Fruit fly (Drosophila melanogaster): Measurements from ENCODE around the gene gl.

Gene gl

DNA sequence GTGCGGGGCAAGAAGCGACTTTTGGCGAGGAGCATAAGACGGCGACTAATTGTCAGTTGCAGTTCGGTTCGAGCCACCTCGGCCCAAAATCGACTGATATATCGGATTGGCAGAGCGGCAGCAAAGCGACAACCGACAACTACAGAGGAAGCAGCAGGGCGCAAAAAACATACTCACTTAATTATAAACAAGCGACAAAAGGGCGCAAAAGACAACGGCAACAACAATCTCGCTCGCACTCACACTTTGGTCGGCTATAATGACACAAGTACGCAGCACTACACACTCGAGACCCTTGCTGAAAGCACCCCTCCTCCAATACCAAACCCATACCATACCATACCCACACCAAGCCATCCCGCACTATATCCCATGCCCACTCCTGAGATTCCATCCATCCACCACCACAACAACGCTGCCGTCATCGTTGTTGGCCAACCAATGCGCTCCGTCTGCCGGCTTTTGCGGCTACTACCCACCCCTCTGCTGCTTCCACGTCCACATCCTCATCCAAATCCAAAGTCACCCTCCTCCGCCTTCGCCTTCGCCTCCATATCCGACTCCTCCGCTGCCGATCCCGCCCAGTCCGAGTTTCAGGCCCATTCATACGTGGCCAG lies at the start of gene gl:
TSS of gene gl (minus strand) at position 51 of the 617 bp plus-strand sequence.
- no peak for TF ChIP-seq noc (tag; optimal IDR thresholded peaks at IDR 0.05)

DNA sequence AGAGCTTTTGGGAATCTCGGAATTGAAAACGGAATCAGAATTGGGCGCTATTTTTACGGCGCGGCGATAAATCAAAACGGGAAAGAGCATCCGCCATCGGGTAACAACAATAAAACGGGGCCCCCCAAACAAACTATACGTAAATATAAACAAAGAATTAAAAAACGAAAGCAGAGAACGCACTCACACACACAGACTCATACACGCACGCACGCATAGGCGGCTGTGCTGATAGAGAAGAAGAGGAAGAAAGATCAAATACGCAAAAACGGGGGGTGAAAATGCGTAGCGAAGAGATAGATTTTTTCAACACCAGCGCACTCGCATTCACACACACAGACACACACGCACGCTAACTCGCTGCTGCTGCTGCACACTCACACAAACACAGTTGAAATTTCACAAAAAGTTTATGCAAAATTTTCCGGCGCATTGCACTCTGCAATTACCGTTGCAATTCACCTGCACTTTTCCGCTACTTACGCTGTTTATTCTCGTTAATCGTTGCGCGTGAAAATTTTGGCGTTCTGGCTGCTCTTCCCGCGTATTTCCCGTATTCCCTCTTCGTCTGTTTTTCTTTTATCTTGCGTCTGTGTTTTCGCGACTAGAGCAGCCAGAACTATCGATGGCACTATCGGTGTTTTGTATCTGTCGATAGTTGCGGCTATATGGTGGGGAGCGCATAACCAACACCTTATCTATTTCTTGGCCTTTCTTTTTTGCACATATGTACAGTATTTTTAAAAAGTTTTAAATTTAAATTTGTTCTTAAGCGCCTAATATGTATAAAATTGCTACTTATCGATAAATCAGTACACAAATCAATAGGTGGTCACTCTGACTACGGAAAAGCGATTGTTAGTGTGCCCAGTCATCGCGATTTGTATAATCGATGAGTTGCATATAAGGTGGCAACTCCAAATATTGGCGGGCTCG lies 40.0 kb upstream of the gl start, which contains the start of gene CG31122:
TSS of gene CG31122 (minus strand) at position 596 of the 936 bp plus-strand sequence.
- peak; percentile 41 for TF ChIP-seq noc (tag; optimal IDR thresholded peaks at IDR 0.05)

DNA sequence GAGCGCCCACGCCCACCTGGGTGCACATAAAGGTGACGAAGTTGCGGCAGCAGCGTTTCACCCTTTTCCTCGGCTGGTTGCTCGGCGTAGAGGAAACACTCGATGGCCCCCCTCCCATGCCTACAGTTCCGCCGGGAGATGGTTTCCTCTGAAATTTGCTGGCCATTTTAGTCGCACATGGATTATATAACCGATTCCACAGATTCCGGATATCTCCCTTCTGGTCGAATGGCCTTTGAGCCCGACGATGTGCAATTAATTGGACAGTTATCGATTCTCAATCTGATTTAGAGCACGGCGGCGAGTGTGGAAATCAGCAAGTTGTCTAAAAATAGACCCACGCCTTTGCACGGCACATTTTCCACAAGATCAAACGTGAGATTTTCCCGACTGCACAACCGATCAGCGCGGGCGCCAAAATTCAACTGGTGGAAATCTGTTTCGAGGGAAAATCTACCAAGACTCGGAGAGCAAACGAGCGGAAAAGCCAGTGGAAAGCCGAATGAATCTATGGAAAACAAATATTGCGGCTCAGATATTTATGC lies 38.7 kb upstream of the gl start, which contains the start of gene CG10864:
TSS of gene CG10864 (minus strand) at position 427 of the 545 bp plus-strand sequence.
- TF ChIP-seq noc (tag; optimal IDR thresholded peaks at IDR 0.05): no peak

DNA sequence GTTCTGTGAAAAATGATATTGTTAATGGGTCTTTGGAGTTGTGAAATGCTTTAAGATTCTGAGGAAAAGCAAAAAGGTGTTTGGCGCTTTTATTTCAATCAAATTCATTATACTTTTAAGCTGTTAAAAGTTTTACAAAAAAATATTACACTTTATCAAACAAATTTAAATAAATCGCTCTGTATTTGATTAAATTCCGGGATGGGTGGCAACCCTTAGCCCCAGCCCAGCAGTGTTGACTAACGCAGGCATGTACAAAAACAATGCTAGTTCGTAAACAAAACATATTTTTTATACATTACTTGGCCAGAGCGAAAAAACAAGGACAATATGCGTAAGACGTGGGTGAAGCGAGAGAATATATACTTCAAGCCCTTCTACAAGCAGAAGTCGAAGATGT lies 32.2 kb upstream of the gl start, which contains the start of gene CG7685:
TSS of gene CG7685 (plus strand) at position 228 of the 400 bp plus-strand sequence.
- peak; percentile 77 for TF ChIP-seq noc (tag; optimal IDR thresholded peaks at IDR 0.05)

DNA sequence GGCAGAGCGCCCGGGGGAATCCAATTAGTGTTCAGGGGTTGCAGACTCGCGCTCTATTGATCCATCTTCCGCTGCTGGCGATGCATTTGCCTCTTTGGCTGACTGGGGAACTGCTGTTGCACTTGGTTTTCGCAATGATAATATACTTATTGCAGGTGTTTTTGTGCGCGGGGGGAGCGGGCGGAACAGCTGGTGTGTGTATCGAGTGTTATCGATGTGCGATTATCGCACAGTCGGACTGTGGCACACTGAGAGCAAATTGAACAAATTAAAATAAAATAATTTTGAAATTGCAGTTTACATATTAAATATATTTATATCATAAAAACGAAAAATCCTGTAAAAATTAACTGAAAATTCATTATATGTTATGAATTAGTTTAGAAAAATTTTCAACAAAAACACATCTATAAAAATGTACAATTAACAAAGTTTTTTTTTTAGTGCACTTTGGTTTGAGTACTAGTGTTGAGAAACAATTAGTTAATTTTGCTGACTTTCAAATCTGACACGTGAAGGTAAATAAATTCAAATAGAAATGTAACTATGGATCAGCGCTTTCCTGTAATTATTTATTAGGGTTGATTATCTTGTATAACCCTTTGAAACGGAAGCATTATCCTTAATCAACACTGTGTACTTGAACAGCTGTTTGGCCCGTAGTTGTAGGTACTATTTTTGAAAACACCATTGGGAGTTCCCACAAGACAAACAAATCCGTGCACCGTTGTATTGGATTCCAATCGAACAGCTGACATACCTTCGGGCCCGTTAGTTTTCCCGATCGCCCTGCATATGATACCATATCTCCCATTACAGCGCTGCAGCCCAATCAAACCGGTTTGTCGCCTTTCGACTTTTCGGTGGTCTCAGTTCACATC lies 30.3 kb upstream of the gl start, which contains the start of the genes Wdr37 and koko:
TSS of gene Wdr37 (minus strand) at position 168 of the 881 bp plus-strand sequence.
TSS of gene koko (plus strand) at position 478 of the 881 bp plus-strand sequence.
- TF ChIP-seq noc (tag; optimal IDR thresholded peaks at IDR 0.05): peak; percentile 96

DNA sequence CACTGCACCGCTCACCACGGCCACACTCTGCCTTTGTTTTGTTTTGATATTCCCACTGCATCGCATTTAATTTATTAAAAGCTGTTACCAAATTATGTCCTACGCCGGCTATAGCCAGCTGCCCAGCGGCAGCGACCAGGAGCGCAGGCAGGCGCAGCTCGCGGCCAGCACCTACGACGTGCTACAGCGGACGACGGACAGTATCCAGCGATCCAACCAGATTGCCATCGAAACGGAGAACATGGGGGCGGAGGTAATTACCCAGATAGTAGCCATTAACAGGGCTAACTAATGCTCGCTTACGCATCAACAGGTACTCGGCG lies 27.1 kb upstream of the gl start:
- no peak for TF ChIP-seq noc (tag; optimal IDR thresholded peaks at IDR 0.05)

DNA sequence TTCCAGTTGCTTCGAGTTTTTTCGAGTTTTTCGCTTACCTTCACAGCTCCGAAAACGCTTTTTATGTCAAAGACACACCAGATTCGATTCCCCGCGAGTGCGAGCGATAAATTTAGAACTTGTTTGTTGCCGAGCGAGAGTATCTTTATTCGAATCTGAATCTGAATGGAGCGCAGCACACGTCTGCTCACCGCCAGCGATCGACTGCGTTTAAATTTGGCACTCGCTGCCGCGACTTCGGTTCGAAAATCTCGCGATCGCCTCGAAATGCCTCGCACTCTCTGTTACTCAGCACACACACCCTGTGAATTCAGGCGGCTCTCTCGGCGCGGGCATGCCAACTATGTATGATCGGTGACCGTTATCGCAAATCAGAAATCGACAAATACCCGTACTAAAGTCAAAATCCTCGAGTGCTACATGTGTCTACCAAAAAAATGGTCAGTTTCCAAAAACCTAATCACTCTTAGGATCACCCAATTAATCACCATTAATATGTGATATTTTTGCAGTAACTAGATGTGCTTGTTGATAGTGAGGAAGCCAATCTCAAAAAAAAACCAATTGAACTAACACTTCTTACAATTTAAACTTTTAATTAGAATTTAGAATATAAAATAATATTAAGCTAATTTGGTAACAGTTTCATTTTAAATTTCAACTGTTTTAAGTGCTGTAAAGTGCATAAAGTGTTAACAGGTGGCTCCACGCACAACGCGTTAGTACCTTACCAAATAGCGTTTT lies 26.6 kb upstream of the gl start, which contains the start of gene Vha100-2:
TSS of gene Vha100-2 (minus strand) at position 216 of the 744 bp plus-strand sequence.
- peak; percentile 47 for TF ChIP-seq noc (tag; optimal IDR thresholded peaks at IDR 0.05)

DNA sequence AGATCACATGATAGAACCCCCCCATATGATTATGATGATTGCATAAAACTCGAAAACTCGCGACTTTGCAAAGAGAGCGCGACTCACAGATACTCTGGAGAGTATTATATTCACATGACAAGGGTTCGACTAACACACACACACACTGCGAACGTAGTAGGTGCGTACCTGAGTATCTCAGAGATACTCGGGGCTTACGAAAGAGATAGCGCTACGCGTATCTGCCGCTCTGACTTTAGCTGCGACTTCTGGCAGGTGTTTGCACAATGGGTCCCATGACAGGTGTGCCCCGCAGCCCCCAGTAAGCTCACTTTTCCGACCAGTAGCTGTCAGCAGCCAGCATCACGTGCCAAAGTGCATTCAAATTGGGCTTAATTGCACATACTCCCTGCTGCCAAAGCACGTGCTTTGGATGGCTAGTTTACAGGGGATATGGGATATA lies 25.9 kb upstream of the gl start:
- no peak for TF ChIP-seq noc (tag; optimal IDR thresholded peaks at IDR 0.05)

DNA sequence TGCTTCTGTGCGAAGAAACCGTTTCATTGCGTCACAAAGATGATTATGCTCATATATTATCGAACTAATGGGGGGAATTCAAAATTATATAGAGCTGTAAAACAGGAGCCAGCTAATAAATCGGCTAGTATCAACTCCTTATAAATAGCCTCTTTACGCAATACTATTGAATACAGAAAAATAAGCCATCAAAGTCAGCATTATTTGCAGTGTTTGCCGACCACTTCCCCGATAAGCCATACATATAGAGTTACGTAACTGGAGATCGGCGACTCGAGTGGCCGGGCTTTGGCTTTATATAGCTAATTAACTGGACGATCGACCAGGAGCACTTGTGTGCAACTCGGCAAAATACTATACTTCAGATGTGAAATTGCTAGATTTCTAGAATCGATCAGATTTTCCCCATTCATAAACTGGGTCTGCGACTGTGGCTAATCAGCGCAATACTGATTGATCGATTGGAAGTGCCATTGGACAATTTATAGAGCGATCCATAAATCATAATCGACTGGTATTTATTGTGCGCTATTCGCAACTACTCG lies 25.4 kb upstream of the gl start:
- TF ChIP-seq noc (tag; optimal IDR thresholded peaks at IDR 0.05): no peak

DNA sequence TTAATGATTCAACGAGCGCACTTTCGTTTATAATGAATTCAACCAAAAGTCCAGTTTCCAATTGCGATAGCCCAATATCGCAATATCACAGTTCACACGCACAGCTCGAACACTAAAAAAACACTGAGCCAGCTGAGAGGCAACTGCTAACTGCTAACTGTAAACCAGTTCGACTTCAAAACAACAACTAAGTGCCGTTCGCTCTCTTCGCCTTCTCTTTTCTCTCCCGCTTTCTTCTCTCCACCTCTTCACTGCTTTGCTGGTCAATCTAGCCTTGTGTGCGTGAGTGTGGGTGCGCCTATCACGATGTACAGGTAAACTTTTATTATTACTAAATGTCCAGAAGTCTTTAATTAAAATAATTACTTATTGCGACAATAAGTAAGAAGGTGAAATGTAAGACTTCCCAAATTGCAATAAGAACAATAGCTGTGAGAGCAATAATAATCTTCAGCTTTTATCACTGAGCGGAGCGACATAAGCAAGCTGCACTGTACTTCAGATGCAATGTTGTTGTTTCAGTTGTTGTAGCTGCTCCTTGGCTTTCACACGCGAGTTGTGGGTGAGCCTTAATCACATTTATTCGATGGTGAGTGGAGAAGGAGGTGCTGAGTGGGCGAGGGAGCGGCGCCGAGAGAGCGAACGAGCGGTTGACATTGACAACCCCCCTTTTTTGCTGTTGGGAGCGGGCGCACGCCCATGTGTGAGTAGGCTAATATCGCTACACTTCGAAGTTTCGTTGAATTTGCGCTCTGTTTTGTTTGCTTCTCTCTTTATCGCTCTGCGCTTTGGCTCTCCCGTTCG lies 24.5 kb upstream of the gl start, which contains the start of gene Vti1b:
TSS of gene Vti1b (plus strand) at position 195 of the 804 bp plus-strand sequence.
- TF ChIP-seq noc (tag; optimal IDR thresholded peaks at IDR 0.05): peak; percentile 95

DNA sequence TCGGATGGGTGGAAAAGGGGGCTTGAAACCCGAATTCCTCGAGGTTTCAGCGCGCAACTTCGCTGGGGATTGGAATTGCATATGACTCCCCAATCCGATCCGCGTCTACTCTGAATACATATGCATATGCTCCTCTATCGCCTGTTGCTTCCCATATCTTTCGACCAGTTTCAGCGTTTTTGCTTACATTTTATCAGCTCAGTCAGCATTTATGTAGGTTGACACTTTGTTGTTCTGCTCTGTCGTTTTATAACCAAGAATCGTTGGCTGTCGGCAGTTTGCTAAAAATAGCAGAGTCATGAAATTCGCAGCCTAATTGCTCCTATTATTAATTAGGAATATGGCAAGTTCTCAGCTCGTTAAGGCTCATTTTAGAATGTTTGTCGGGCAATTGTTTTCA lies 23.2 kb upstream of the gl start:
- no peak for TF ChIP-seq noc (tag; optimal IDR thresholded peaks at IDR 0.05)

DNA sequence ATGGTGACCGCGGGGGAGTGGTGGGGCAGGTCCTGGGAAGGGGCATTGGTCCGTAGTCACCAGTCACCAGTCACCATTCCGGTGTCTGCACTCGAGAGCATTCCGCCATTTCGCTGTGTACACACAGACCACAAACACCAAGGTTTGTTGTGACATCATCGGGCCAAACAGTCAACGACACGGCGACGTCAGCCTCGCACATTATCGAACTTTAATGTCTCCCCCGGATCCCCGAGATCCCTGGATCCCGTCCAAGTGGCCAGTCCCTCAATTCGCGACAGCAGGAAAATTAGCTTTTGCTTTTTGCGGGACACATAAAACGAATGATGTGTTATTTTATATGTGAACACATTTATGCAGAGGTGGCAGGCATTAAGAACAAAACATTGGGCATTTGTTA lies 22.3 kb upstream of the gl start:
- no peak for TF ChIP-seq noc (tag; optimal IDR thresholded peaks at IDR 0.05)

DNA sequence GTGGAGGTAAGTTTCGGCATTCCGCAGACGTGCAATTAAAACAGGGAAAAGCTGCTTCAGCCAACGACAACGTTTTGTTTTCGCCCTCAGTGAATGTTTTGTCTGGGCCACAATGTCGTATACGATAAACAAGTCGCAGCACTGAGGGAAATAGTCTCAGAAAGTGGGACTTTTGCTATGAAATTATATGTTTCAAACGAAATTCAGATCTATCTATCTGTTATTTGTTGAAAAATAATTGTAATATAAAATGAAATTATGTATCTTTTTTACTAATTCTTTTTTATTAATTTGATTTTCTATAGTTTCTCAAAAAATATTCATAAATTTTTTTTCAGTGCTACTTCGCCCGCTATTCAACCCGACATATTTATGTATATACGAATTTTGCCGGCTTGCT lies 20.9 kb upstream of the gl start:
- TF ChIP-seq noc (tag; optimal IDR thresholded peaks at IDR 0.05): peak; percentile 55
